Worm (Caenorhabditis elegans): Measurements from ENCODE around the gene tmem-17.

DNA sequence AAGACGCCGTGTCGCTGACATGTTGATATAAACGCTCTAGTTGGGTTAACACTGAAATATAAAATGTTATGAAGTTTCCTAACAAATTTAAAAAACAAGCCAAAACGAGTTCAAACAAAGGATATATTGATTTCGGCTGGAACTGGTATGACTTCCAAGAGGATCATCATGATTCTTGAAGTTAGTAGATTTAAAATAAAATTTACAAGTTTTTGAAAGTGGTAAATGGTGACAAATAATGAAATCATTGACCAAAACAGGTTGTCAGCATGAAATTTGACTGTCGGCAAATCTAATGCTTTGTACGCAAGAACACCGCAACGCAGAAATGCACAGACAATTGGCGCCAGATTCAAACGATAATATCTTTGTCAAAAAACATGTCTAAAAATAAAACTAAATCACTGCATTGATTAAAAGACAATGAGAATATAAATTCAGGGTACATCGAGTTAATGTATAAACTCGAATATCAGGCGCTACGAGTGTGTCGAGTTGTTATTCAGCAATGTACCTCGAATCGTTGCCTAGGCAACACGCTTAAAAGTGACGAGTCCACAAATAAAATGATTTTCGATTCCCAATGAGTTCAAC lies 1.5 kb upstream of the tmem-17 start, which contains the start of the genes ubc-18 and R01H2.8:
- TF ChIP-seq nhr-237 (tag; optimal IDR thresholded peaks at IDR 0.05) (no peak), lin-15B (tag; optimal IDR thresholded peaks at IDR 0.05) (peak; percentile 52), nhr-76 (tag; optimal IDR thresholded peaks at IDR 0.05) (no peak), skn-1 (tag; optimal IDR thresholded peaks at IDR 0.05) (no peak), snpc-4 (tag; optimal IDR thresholded peaks at IDR 0.05) (peak; percentile 32), ceh-16 (tag; optimal IDR thresholded peaks at IDR 0.05) (no peak), ceh-28 (tag; optimal IDR thresholded peaks at IDR 0.05) (no peak), egl-27 (tag; optimal IDR thresholded peaks at IDR 0.05) (no peak), pha-4 (tag; optimal IDR thresholded peaks at IDR 0.05) (peak; percentile 69)

Data from whole organism, L3 larva.